Worm (Caenorhabditis elegans): Measurements from ENCODE around the gene srg-57.

- TF ChIP-seq tlp-1 (tag; optimal IDR thresholded peaks at IDR 0.05): no peak
- TF ChIP-seq lin-39 (tag; optimal IDR thresholded peaks at IDR 0.05): no peak
- no peak for TF ChIP-seq nhr-85 (tag)
- TF ChIP-seq unc-62 (GFP tag; optimal IDR thresholded peaks at IDR 0.05): no peak
- no peak for TF ChIP-seq ceh-8 (GFP tag; optimal IDR thresholded peaks at IDR 0.05)
- TF ChIP-seq jun-1 (tag; optimal IDR thresholded peaks at IDR 0.05): no peak
- no peak for TF ChIP-seq elt-2 (tag; optimal IDR thresholded peaks at IDR 0.05)
- TF ChIP-seq aly-2 (tag; optimal IDR thresholded peaks at IDR 0.05): no peak
- no peak for TF ChIP-seq F16B12.6 (tag; optimal IDR thresholded peaks at IDR 0.05)
- no peak for TF ChIP-seq ama-1 (optimal IDR thresholded peaks at IDR 0.05)
- TF ChIP-seq aha-1 (tag; optimal IDR thresholded peaks at IDR 0.05): no peak
Measured at ce11 chrV:2703299-2703698, 31.0 kb downstream of the srg-57 start.
